Fruit fly (Drosophila melanogaster): Measurements from ENCODE around the gene CG7071.

The CG7071 gene

dm6 chr3R:22356464-22357410 is 5.7 kb upstream of the CG7071 start, which contains the start of gene Sar1 (continued):
- TF ChIP-seq CG34406 (GFP tag; optimal IDR thresholded peaks at IDR 0.05), result no peak
- no peak for TF ChIP-seq OdsH (GFP tag; optimal IDR thresholded peaks at IDR 0.05)
- peak; percentile 68 for TF ChIP-seq CG6854 (GFP tag; optimal IDR thresholded peaks at IDR 0.05)
- TF ChIP-seq dac (GFP tag; optimal IDR thresholded peaks at IDR 0.05), result no peak
- no peak for TF ChIP-seq Hr38 (GFP tag; optimal IDR thresholded peaks at IDR 0.05)
- TF ChIP-seq CG8632 (GFP tag; optimal IDR thresholded peaks at IDR 0.05), result no peak
- TF ChIP-seq CG4318 (GFP tag; optimal IDR thresholded peaks at IDR 0.05), result no peak
- TF ChIP-seq eg (GFP tag; IDR thresholded peaks at IDR 0.05), result no peak
- no peak for TF ChIP-seq CG10631 (GFP tag; optimal IDR thresholded peaks at IDR 0.05)
- peak; percentile 17 for TF ChIP-seq Hr39 (GFP tag; optimal IDR thresholded peaks at IDR 0.05)

dm6 chr3R:22357942-22358341 is 4.5 kb upstream of the CG7071 start:
- TF ChIP-seq fkh (GFP tag; optimal IDR thresholded peaks at IDR 0.05) (peak; percentile 43), vri (GFP tag; optimal IDR thresholded peaks at IDR 0.05) (no peak), CG8632 (GFP tag; optimal IDR thresholded peaks at IDR 0.05) (no peak)

- peak; percentile 82 for TF ChIP-seq CG6276 (GFP tag; optimal IDR thresholded peaks at IDR 0.05)
- peak; percentile 63 for TF ChIP-seq CG11902 (GFP tag; optimal IDR thresholded peaks at IDR 0.05)
- TF ChIP-seq fd85E (GFP tag; optimal IDR thresholded peaks at IDR 0.05), result peak; percentile 20
- peak; percentile 86 for TF ChIP-seq acj6 (GFP tag; optimal IDR thresholded peaks at IDR 0.05)
- TF ChIP-seq CG1621 (tag; optimal IDR thresholded peaks at IDR 0.05), result peak; percentile 82
- TF ChIP-seq CG32006 (GFP tag; optimal IDR thresholded peaks at IDR 0.05), result peak; percentile 84
- peak; percentile 79 for TF ChIP-seq CG8632 (GFP tag; optimal IDR thresholded peaks at IDR 0.05)
- TF ChIP-seq Hr4 (GFP tag; optimal IDR thresholded peaks at IDR 0.05), result peak; percentile 89
- peak; percentile 81 for TF ChIP-seq CG7368 (GFP tag; optimal IDR thresholded peaks at IDR 0.05)
- TF ChIP-seq Met (GFP tag; optimal IDR thresholded peaks at IDR 0.05), result peak; percentile 77
- TF ChIP-seq CG11762 (GFP tag; optimal IDR thresholded peaks at IDR 0.05; ENCODE audit: insufficient read depth), result peak; percentile 78
- TF ChIP-seq Smox (GFP tag; optimal IDR thresholded peaks at IDR 0.05), result peak; percentile 81
- peak; percentile 82 for TF ChIP-seq vri (GFP tag; optimal IDR thresholded peaks at IDR 0.05)
- peak; percentile 61 for TF ChIP-seq CG8319 (GFP tag; optimal IDR thresholded peaks at IDR 0.05)
- TF ChIP-seq Blimp-1 (GFP tag; optimal IDR thresholded peaks at IDR 0.05), result no peak
- peak; percentile 96 for TF ChIP-seq svp (GFP tag)
- TF ChIP-seq fkh (GFP tag; optimal IDR thresholded peaks at IDR 0.05), result peak; percentile 72
- peak; percentile 83 for TF ChIP-seq CG10669 (GFP tag; optimal IDR thresholded peaks at IDR 0.05)
- peak; percentile 75 for TF ChIP-seq Eip75B (GFP tag; optimal IDR thresholded peaks at IDR 0.05)
- TF ChIP-seq salr (GFP tag; optimal IDR thresholded peaks at IDR 0.05), result peak; percentile 69 to 74
- peak; percentile 77 for TF ChIP-seq Sox102F (GFP tag; optimal IDR thresholded peaks at IDR 0.05)
- peak; percentile 64 for TF ChIP-seq cyc (GFP tag; optimal IDR thresholded peaks at IDR 0.05)
- peak; percentile 70 for TF ChIP-seq Lpt (GFP tag; optimal IDR thresholded peaks at IDR 0.05)
- peak; percentile 36 for TF ChIP-seq CG16779 (tag; optimal IDR thresholded peaks at IDR 0.05)
- TF ChIP-seq Eip93F (GFP tag; optimal IDR thresholded peaks at IDR 0.05), result no peak
- peak; percentile 87 for TF ChIP-seq Sox14 (GFP tag; optimal IDR thresholded peaks at IDR 0.05)
- TF ChIP-seq Gug (GFP tag; IDR thresholded peaks at IDR 0.05), result peak; percentile 90
- peak; percentile 76 for TF ChIP-seq CG34406 (GFP tag; optimal IDR thresholded peaks at IDR 0.05)
- peak; percentile 80 for TF ChIP-seq topi (GFP tag; optimal IDR thresholded peaks at IDR 0.05)
- TF ChIP-seq eg (GFP tag; IDR thresholded peaks at IDR 0.05), result peak; percentile 94
- TF ChIP-seq CG4318 (GFP tag; optimal IDR thresholded peaks at IDR 0.05), result peak; percentile 63
- TF ChIP-seq CG8119 (GFP tag; IDR thresholded peaks at IDR 0.05), result peak; percentile 87
- TF ChIP-seq Sox15 (GFP tag; optimal IDR thresholded peaks at IDR 0.05), result peak; percentile 71
- TF ChIP-seq Hr39 (GFP tag; optimal IDR thresholded peaks at IDR 0.05), result peak; percentile 80
- peak; percentile 53 for TF ChIP-seq Ets21C (GFP tag; optimal IDR thresholded peaks at IDR 0.05)
- peak; percentile 79 for TF ChIP-seq CG6792 (GFP tag; optimal IDR thresholded peaks at IDR 0.05)
- TF ChIP-seq CG31627 (GFP tag; optimal IDR thresholded peaks at IDR 0.05), result peak; percentile 68
- TF ChIP-seq CG11294 (GFP tag; IDR thresholded peaks at IDR 0.05), result peak; percentile 84
- peak; percentile 79 for TF ChIP-seq esn (GFP tag; optimal IDR thresholded peaks at IDR 0.05)
- peak; percentile 62 for TF ChIP-seq lz (GFP tag; optimal IDR thresholded peaks at IDR 0.05)
- peak; percentile 57 for TF ChIP-seq CG10631 (GFP tag; optimal IDR thresholded peaks at IDR 0.05)
Measured at dm6 chr3R:22358810-22359209, 3.6 kb upstream of the CG7071 start.

Data from whole organism, prepupa.